Fruit fly (Drosophila melanogaster): ENCODE results near the gene NUCB1.

Gene NUCB1

DNA sequence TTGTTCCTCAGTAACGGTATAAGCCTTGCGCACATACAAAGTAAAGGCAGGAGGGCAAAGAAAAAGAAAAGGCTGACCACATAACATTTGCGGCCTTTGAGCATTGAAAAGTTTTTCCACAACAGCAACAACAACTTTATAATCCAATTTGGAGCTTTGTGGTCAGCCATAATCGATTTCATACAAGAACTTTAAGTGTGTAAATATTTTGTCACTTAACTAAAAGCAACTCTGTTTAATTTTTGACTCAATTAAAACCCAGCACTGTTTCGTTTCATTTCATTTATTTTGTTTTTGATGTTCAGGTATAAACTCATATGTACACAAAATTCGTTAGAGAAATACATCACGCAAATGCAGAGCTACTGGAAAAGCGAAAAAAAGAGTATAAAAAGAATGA lies 4.6 kb downstream of the NUCB1 start, which contains the start of gene CG42816:
Gene CG42816 (minus strand): TSS at position 101 of the 400 bp plus-strand sequence.
- TF ChIP-seq dsx (GFP tag; optimal IDR thresholded peaks at IDR 0.05; ENCODE audit: poor library complexity, severe bottlenecking): no peak
- TF ChIP-seq Blimp-1 (GFP tag; optimal IDR thresholded peaks at IDR 0.05): no peak
- TF ChIP-seq Eip78C (GFP tag): no peak
- no peak for TF ChIP-seq CG3032 (tag; optimal IDR thresholded peaks at IDR 0.05)
- no peak for TF ChIP-seq Eip75B (GFP tag; optimal IDR thresholded peaks at IDR 0.05)
- TF ChIP-seq CG34406 (GFP tag; optimal IDR thresholded peaks at IDR 0.05): no peak
- no peak for TF ChIP-seq CG10631 (GFP tag; optimal IDR thresholded peaks at IDR 0.05)
- no peak for TF ChIP-seq CG16779 (tag; optimal IDR thresholded peaks at IDR 0.05)
- no peak for TF ChIP-seq CG7368 (GFP tag; optimal IDR thresholded peaks at IDR 0.05)
- TF ChIP-seq net (GFP tag; optimal IDR thresholded peaks at IDR 0.05): no peak
- TF ChIP-seq CG6276 (GFP tag; optimal IDR thresholded peaks at IDR 0.05): no peak
- no peak for TF ChIP-seq CG11762 (GFP tag; optimal IDR thresholded peaks at IDR 0.05; ENCODE audit: insufficient read depth)
- TF ChIP-seq Hr39 (GFP tag; optimal IDR thresholded peaks at IDR 0.05): no peak
- TF ChIP-seq Met (GFP tag; optimal IDR thresholded peaks at IDR 0.05): no peak
- TF ChIP-seq spab (GFP tag; optimal IDR thresholded peaks at IDR 0.05): no peak
- no peak for TF ChIP-seq Sox14 (GFP tag; optimal IDR thresholded peaks at IDR 0.05)
- TF ChIP-seq dac (GFP tag; optimal IDR thresholded peaks at IDR 0.05): no peak
- TF ChIP-seq CG8319 (GFP tag; optimal IDR thresholded peaks at IDR 0.05): no peak
- TF ChIP-seq CG32006 (GFP tag; optimal IDR thresholded peaks at IDR 0.05): no peak

DNA sequence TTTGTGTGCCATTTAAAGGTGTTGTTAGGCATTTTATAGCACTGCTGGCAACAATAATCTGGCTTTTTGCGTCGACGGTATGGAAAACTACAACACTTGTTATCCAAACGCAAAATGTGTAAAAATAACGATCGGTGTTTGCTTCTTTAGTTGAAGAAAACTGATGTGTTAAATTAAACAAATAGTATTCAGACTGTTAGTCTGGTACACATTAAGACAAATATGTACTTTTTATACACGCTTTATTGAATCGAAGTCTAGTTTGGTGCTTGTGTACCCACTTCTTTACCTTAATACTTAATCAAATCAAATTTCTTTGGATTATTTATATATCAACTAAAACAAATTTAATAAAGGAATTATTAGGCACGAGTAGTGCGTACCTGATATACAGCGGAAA lies 10.6 kb downstream of the NUCB1 start:
- peak; percentile 72 for TF ChIP-seq fkh (GFP tag; optimal IDR thresholded peaks at IDR 0.05)
- no peak for TF ChIP-seq CG6792 (GFP tag; optimal IDR thresholded peaks at IDR 0.05)
- TF ChIP-seq pdm3 (GFP tag; optimal IDR thresholded peaks at IDR 0.05): no peak
- TF ChIP-seq spab (GFP tag; optimal IDR thresholded peaks at IDR 0.05): no peak

DNA sequence AAGACGTTTGTCGTGTGGAACGTTAAGA lies 10.8 kb downstream of the NUCB1 start, which contains the start of gene CG42815:
Gene CG42815 (minus strand): TSS at position 20 of the 28 bp plus-strand sequence.
- TF ChIP-seq CG6808 (GFP tag; optimal IDR thresholded peaks at IDR 0.05): no peak
- TF ChIP-seq CG11762 (GFP tag; optimal IDR thresholded peaks at IDR 0.05; ENCODE audit: insufficient read depth): no peak
- TF ChIP-seq Hr39 (GFP tag; optimal IDR thresholded peaks at IDR 0.05): no peak
- no peak for TF ChIP-seq Gug (GFP tag; IDR thresholded peaks at IDR 0.05)
- TF ChIP-seq esn (GFP tag; optimal IDR thresholded peaks at IDR 0.05): no peak
- TF ChIP-seq CG6163 (GFP tag; IDR thresholded peaks at IDR 0.05): no peak
- TF ChIP-seq Eip75B (GFP tag; optimal IDR thresholded peaks at IDR 0.05): no peak
- TF ChIP-seq Eip78C (GFP tag): no peak
- TF ChIP-seq CG10631 (GFP tag; optimal IDR thresholded peaks at IDR 0.05): no peak
- no peak for TF ChIP-seq Ets21C (GFP tag; optimal IDR thresholded peaks at IDR 0.05)
- no peak for TF ChIP-seq OdsH (GFP tag; optimal IDR thresholded peaks at IDR 0.05)
- TF ChIP-seq Smox (GFP tag; optimal IDR thresholded peaks at IDR 0.05): no peak
- no peak for TF ChIP-seq cyc (GFP tag; optimal IDR thresholded peaks at IDR 0.05)

DNA sequence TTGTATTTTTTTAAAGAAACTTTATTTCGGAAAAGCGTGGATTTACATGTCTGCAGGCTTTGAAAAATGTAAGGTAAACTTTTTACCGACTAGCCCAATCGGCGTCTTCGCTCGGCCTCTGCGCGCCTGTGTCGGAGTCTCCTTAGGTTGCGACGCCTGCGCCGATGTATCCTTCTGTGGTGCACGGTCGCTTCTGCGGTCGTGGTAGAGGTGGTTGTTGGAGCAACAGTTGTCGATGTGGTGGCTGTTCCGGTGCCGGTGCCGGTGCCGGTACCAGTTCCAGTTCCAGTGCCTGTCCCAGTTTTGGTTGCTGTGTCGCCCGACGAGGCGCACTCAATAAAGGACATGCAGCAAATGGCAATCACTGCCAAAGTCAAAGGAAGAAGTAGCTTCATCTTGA lies 11.0 kb downstream of the NUCB1 start:
- TF ChIP-seq ss (GFP tag; optimal IDR thresholded peaks at IDR 0.05): no peak
- TF ChIP-seq salr (GFP tag; optimal IDR thresholded peaks at IDR 0.05): no peak
- TF ChIP-seq OdsH (GFP tag; optimal IDR thresholded peaks at IDR 0.05): no peak
- no peak for TF ChIP-seq Lpt (GFP tag; optimal IDR thresholded peaks at IDR 0.05)
- TF ChIP-seq svp (GFP tag): no peak
- TF ChIP-seq CG6163 (GFP tag; IDR thresholded peaks at IDR 0.05): no peak
- no peak for TF ChIP-seq Hr4 (GFP tag; optimal IDR thresholded peaks at IDR 0.05)
- TF ChIP-seq CG6808 (GFP tag; optimal IDR thresholded peaks at IDR 0.05): no peak
- TF ChIP-seq net (GFP tag; optimal IDR thresholded peaks at IDR 0.05): no peak
- TF ChIP-seq topi (GFP tag; optimal IDR thresholded peaks at IDR 0.05): no peak
- TF ChIP-seq CG4318 (GFP tag; optimal IDR thresholded peaks at IDR 0.05): no peak
- TF ChIP-seq dac (GFP tag; optimal IDR thresholded peaks at IDR 0.05): no peak
- no peak for TF ChIP-seq CG6276 (GFP tag; optimal IDR thresholded peaks at IDR 0.05)
- TF ChIP-seq CG10631 (GFP tag; optimal IDR thresholded peaks at IDR 0.05): no peak
